Fruit fly (Drosophila melanogaster) whole organism, prepupa: ENCODE data around the gene mRpL55.
A peak's percentile ranks its signal among the peaks of the same experiment; 100 is the strongest.

Experiments
- Blimp-1 ChIP-seq: fragments of 200-800 bp; sonication (Bioruptor generic); optimal IDR thresholded peaks from 3 replicates; lab custom pipeline; 2017; ENCODE audit warnings: missing biosample characterization, missing genetic modification characterization, mild to moderate bottlenecking, moderate library complexity, missing genetic modification reagents
- CG10631 ChIP-seq: fragments of 200-800 bp; sonication (Bioruptor generic); optimal IDR thresholded peaks from 2 replicates; lab custom pipeline; 2016; ENCODE audit warnings: missing biosample characterization, missing genetic modification characterization
- CG10669 ChIP-seq: fragments of 200-800 bp; sonication (Bioruptor generic); optimal IDR thresholded peaks from 3 replicates; lab custom pipeline; 2018; ENCODE audit warnings: missing biosample characterization, mild to moderate bottlenecking, missing genetic modification characterization, moderate library complexity
- CG15336 ChIP-seq: fragments of 200-800 bp; sonication (Bioruptor generic); IDR thresholded peaks from 2 replicates; pipeline ENCODE4 v1.3.6; 2022; ENCODE audit warnings: missing biosample characterization, missing genetic modification characterization
- CG16779 ChIP-seq: fragments of 200-800 bp; sonication (Bioruptor generic); optimal IDR thresholded peaks from 3 replicates; lab custom pipeline; 2017; ENCODE audit warnings: missing biosample characterization, mild to moderate bottlenecking, missing genetic modification characterization
- CG31627 ChIP-seq: fragments of 200-800 bp; sonication (Bioruptor generic); optimal IDR thresholded peaks from 3 replicates; lab custom pipeline; 2016; ENCODE audit warnings: missing biosample characterization, missing genetic modification characterization
- CG3919 ChIP-seq: fragments of 200-800 bp; sonication (Bioruptor generic); optimal IDR thresholded peaks from 3 replicates; lab custom pipeline; 2016; ENCODE audit warnings: missing biosample characterization, missing genetic modification characterization
- CG6792 ChIP-seq: fragments of 200-800 bp; sonication (Bioruptor generic); optimal IDR thresholded peaks from 3 replicates; lab custom pipeline; 2016; ENCODE audit warnings: missing biosample characterization, missing genetic modification characterization
- CG8632 ChIP-seq: fragments of 200-800 bp; sonication (Bioruptor generic); optimal IDR thresholded peaks from 3 replicates; lab custom pipeline; 2016; ENCODE audit warnings: missing biosample characterization, missing genetic modification characterization
- Lpt ChIP-seq: fragments of 200-800 bp; sonication (Bioruptor generic); optimal IDR thresholded peaks from 3 replicates; lab custom pipeline; 2016; ENCODE audit warnings: missing biosample characterization, missing genetic modification characterization
- Sox14 ChIP-seq: fragments of 200-800 bp; sonication (Bioruptor generic); optimal IDR thresholded peaks from 3 replicates; lab custom pipeline; 2016; ENCODE audit warnings: missing biosample characterization, missing genetic modification characterization
- eg ChIP-seq: fragments of 200-800 bp; sonication (Bioruptor generic); IDR thresholded peaks from 3 replicates; pipeline ENCODE4 v1.3.6; 2022; ENCODE audit warnings: missing biosample characterization, missing genetic modification characterization
- svp ChIP-seq: fragments of 200-800 bp; sonication (Bioruptor generic); peaks from one replicate; lab custom pipeline; 2016; ENCODE audit warnings: missing biosample characterization, missing genetic modification characterization

DNA sequence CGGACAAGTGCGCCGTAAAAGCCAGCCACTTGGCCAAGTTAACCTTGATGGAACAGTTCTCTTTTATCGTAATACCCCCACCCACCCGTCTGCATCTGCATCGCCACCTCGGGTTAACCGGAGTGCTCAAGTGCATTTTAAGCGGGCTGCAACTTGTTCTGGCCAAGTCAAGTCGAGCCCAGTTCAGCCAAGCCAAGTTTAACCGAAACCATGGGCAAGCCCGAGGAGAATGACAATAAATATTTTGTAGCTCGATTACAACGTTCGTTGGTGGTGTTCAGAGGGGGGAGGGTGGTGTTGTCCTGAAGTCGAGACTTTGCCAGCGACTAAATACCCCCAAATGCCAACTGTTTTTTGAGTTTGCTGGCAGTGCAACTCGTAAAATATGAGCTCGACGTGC, 17.7 kb upstream of the mRpL55 start:
- TF ChIP-seq Blimp-1 (GFP tag; lab: Kevin White, UChicago) (peak; percentile 17), CG8632 (GFP tag; lab: Kevin White, UChicago) (no peak), CG31627 (GFP tag; lab: Kevin White, UChicago) (no peak), CG3919 (no peak), Lpt (no peak), svp (GFP tag; lab: Kevin White, UChicago) (no peak), CG15336 (no peak), eg (no peak), CG10669 (no peak), CG10631 (GFP tag; lab: Kevin White, UChicago) (no peak), CG6792 (GFP tag; lab: Kevin White, UChicago) (no peak), CG16779 (tag; lab: Kevin White, UChicago) (no peak), Sox14 (GFP tag; lab: Kevin White, UChicago) (no peak)
